Fruit fly (Drosophila melanogaster): ENCODE data around the gene GILT1.

The GILT1 gene

DNA sequence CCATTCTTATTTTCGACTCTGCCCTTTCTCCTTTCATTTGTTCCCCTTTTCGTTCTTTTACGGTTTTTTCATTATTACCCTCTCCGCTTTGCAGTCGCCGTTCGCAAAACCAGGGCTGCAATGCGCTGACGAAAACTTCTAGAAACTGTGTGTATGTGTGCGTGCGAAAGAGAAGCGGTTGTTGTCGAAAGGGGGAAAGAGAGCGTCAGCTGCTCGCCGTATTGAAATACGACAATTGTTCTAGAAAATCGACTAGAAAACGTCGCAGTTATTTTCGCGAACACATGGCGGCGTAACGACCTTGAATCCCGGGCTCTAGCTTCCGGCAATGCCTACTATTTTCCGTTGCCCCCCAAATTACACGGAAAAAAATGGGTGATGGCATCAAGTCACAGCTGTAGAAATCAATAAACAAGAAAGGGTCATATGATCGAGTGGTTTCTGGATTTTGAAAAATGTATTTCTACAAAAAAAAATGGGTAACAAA lies 19.0 kb downstream of the GILT1 start:
- TF ChIP-seq CG8119 (GFP tag; IDR thresholded peaks at IDR 0.05) (no peak), Smox (GFP tag; optimal IDR thresholded peaks at IDR 0.05) (no peak), Sox14 (GFP tag; optimal IDR thresholded peaks at IDR 0.05) (peak; percentile 3), fkh (GFP tag; optimal IDR thresholded peaks at IDR 0.05) (no peak), CG11902 (GFP tag; optimal IDR thresholded peaks at IDR 0.05) (no peak), CG6276 (GFP tag; optimal IDR thresholded peaks at IDR 0.05) (no peak), CG15336 (GFP tag; IDR thresholded peaks at IDR 0.05) (peak; percentile 63; the same call in 1 of the 2 replicates), CG1621 (tag; optimal IDR thresholded peaks at IDR 0.05) (peak; percentile 56), esn (GFP tag; optimal IDR thresholded peaks at IDR 0.05) (peak; percentile 1), CG6792 (GFP tag; optimal IDR thresholded peaks at IDR 0.05) (no peak), Hr38 (GFP tag; optimal IDR thresholded peaks at IDR 0.05) (no peak)

DNA sequence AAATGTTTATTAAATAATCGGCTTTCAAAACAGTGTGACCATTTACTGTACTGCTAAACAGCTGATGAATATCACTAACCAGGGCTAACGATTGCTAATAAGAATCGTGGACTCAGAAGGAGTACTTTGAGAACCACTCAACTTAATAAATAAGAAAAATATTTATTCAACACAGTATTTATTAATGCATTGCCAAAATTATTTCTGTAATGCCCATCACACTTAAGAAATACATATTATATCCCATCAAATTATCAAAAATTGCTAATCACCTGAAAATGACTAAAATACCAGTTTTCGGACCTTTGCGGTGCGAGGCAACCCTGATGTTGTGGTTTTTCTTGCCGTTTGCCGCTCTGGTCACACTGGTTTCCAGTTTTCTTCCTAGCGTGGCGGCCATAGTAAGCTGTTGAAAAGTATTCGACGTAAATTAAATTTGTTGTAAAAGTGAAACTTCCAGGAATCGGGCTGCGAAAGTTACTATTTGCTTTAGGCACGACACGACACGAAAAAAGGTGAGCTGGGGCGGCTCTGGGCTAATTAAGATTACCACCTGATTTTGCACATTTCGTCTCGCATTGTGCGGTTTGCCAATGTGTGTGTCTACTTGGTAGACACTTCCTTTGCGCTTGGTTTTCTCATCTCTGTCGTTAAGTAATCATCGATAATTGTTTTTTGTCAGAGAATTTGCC lies 19.8 kb downstream of the GILT1 start, which contains the start of the genes mRpS21 and Droj2:
Gene mRpS21, minus strand, starts transcription at position 66 of the 692 bp plus-strand sequence.
Gene Droj2, plus strand, starts transcription at position 363 of the 692 bp plus-strand sequence.
- TF ChIP-seq CG7368 (GFP tag; optimal IDR thresholded peaks at IDR 0.05) = no peak
- no peak for TF ChIP-seq fd59A (GFP tag; optimal IDR thresholded peaks at IDR 0.05)
- TF ChIP-seq Sox15 (GFP tag; optimal IDR thresholded peaks at IDR 0.05) = peak; percentile 30
- TF ChIP-seq acj6 (GFP tag; optimal IDR thresholded peaks at IDR 0.05) = peak; percentile 29
- peak; percentile 12 for TF ChIP-seq CG9139 (GFP tag; optimal IDR thresholded peaks at IDR 0.05)
- no peak for TF ChIP-seq CG3919 (GFP tag; optimal IDR thresholded peaks at IDR 0.05)
- TF ChIP-seq Met (GFP tag; optimal IDR thresholded peaks at IDR 0.05) = peak; percentile 44
- no peak for TF ChIP-seq spab (GFP tag; optimal IDR thresholded peaks at IDR 0.05)
- TF ChIP-seq Ets96B (tag; optimal IDR thresholded peaks at IDR 0.05) = peak; percentile 11
- TF ChIP-seq vri (GFP tag; optimal IDR thresholded peaks at IDR 0.05) = peak; percentile 70
- no peak for TF ChIP-seq CG10631 (GFP tag; optimal IDR thresholded peaks at IDR 0.05)
- TF ChIP-seq CG4318 (GFP tag; optimal IDR thresholded peaks at IDR 0.05) = no peak
- no peak for TF ChIP-seq CG8319 (GFP tag; optimal IDR thresholded peaks at IDR 0.05)
- no peak for TF ChIP-seq Blimp-1 (GFP tag; optimal IDR thresholded peaks at IDR 0.05)
- TF ChIP-seq CG6163 (GFP tag; IDR thresholded peaks at IDR 0.05) = no peak
- no peak for TF ChIP-seq CG11294 (GFP tag; IDR thresholded peaks at IDR 0.05)
- TF ChIP-seq topi (GFP tag; optimal IDR thresholded peaks at IDR 0.05) = peak; percentile 3
- peak; percentile 23 for TF ChIP-seq Eip75B (GFP tag; optimal IDR thresholded peaks at IDR 0.05)
- peak; percentile 8 for TF ChIP-seq cyc (GFP tag; optimal IDR thresholded peaks at IDR 0.05)
- peak; percentile 32 for TF ChIP-seq esn (GFP tag; optimal IDR thresholded peaks at IDR 0.05)
- TF ChIP-seq Smox (GFP tag; optimal IDR thresholded peaks at IDR 0.05) = peak; percentile 57
- TF ChIP-seq CG6808 (GFP tag; optimal IDR thresholded peaks at IDR 0.05) = peak; percentile 38
- no peak for TF ChIP-seq CG11902 (GFP tag; optimal IDR thresholded peaks at IDR 0.05)
- TF ChIP-seq Lpt (GFP tag; optimal IDR thresholded peaks at IDR 0.05) = no peak
- peak; percentile 60 for TF ChIP-seq Hr4 (GFP tag; optimal IDR thresholded peaks at IDR 0.05)
- peak; percentile 14 to 55 for TF ChIP-seq ss (GFP tag; optimal IDR thresholded peaks at IDR 0.05)
- TF ChIP-seq Eip93F (GFP tag; optimal IDR thresholded peaks at IDR 0.05) = no peak
- no peak for TF ChIP-seq fd85E (GFP tag; optimal IDR thresholded peaks at IDR 0.05)
- TF ChIP-seq CG8632 (GFP tag; optimal IDR thresholded peaks at IDR 0.05) = no peak
- TF ChIP-seq eg (GFP tag; IDR thresholded peaks at IDR 0.05) = peak; percentile 48; the same call in 2 of the 3 replicates
- TF ChIP-seq Gug (GFP tag; IDR thresholded peaks at IDR 0.05) = no peak
- TF ChIP-seq CG31627 (GFP tag; optimal IDR thresholded peaks at IDR 0.05) = peak; percentile 51
- TF ChIP-seq dsx (GFP tag; optimal IDR thresholded peaks at IDR 0.05; ENCODE audit: poor library complexity, severe bottlenecking) = no peak
- no peak for TF ChIP-seq net (GFP tag; optimal IDR thresholded peaks at IDR 0.05)
- peak; percentile 41 for TF ChIP-seq Ets21C (GFP tag; optimal IDR thresholded peaks at IDR 0.05)
- peak; percentile 19 for TF ChIP-seq CG6854 (GFP tag; optimal IDR thresholded peaks at IDR 0.05)
- TF ChIP-seq CG16779 (tag; optimal IDR thresholded peaks at IDR 0.05) = no peak
- peak; percentile 81 for TF ChIP-seq Eip78C (GFP tag)
- TF ChIP-seq CG8119 (GFP tag; IDR thresholded peaks at IDR 0.05) = no peak
- TF ChIP-seq lz (GFP tag; optimal IDR thresholded peaks at IDR 0.05) = peak; percentile 29
- TF ChIP-seq CG10669 (GFP tag; optimal IDR thresholded peaks at IDR 0.05) = no peak
- no peak for TF ChIP-seq salr (GFP tag; optimal IDR thresholded peaks at IDR 0.05)

Data from whole organism, prepupa.